Worm (Caenorhabditis elegans): ENCODE measurements around the gene dpy-6.

The dpy-6 gene

ce11 chrX:8481716-8482115, 26.3 kb upstream of the dpy-6 start:
- no peak for TF ChIP-seq ztf-23 (GFP tag; IDR thresholded peaks at IDR 0.05)
- no peak for TF ChIP-seq ref-1 (GFP tag; conservative IDR thresholded peaks at IDR 0.05)
- no peak for TF ChIP-seq med-1 (GFP tag; optimal IDR thresholded peaks at IDR 0.05; ENCODE audit: insufficient read depth)
- TF ChIP-seq T22C8.4 (GFP tag; IDR thresholded peaks at IDR 0.05), result no peak
- no peak for TF ChIP-seq cog-1 (tag; optimal IDR thresholded peaks at IDR 0.05)
- TF ChIP-seq klf-2 (GFP tag; conservative IDR thresholded peaks at IDR 0.05), result no peak

DNA sequence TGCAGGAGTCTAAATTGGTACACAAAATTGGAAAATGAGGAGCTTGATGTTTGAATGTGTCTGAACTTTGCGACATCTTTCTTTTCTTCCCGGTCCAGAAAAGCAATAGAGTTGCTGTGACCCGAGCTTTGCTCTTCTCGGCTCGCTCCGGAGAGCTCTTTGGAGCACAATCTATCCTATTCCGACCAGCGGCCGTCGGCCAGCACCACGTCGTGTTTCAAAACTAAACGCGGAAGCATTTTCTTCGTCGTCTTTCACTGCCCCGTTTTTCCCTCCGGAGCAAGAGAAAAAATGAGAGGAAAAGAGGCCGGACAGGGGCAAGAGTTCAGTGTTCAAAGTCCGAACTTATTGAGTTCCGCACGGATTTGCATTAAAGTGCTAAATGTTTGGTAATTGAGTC, 23.6 kb upstream of the dpy-6 start:
- TF ChIP-seq tab-1 (GFP tag; IDR thresholded peaks at IDR 0.05), result no peak
- TF ChIP-seq ztf-29 (GFP tag; IDR thresholded peaks at IDR 0.05), result no peak
- no peak for TF ChIP-seq flt-1 (GFP tag; IDR thresholded peaks at IDR 0.05)
- TF ChIP-seq T22C8.4 (GFP tag; IDR thresholded peaks at IDR 0.05), result no peak
- no peak for TF ChIP-seq ref-1 (GFP tag; conservative IDR thresholded peaks at IDR 0.05)
- no peak for TF ChIP-seq ztf-23 (GFP tag; IDR thresholded peaks at IDR 0.05)

DNA sequence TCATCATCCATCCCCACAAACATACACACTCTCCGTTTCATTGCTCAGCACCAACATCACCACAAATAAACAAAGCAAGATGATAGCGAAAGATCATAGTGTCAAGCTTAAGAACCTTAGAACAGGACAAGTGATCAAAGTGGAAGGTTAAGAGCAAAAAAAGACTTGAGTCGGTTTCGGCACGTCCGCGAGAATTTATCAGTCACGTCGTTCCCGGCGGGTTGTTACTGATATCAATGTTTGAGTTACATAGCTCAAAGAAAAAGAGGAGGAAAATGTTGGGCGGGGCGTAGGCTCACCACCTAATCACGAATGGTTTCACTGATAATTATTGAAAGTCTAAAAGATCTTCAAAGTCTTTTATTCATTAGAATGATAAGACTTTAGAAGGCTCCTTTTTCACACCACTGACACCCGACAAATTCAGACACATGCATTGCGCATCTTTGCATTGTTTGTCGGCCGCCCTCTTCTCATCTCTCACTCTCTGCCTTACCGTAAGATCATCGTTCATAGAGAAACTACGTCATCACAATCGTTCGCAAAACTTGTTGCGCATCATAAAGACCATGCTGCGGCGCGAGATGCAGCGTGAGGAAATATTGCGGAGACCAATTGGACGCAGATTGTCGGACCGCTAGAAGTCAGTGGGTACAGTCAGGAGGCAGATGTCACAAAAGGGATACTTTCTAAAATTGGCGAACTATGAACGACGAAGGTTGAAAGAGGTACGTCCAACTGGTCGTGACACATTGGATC, 21.8 kb upstream of the dpy-6 start:
- TF ChIP-seq ztf-23 (GFP tag; IDR thresholded peaks at IDR 0.05) (no peak), ztf-29 (GFP tag; IDR thresholded peaks at IDR 0.05) (no peak), tab-1 (GFP tag; IDR thresholded peaks at IDR 0.05) (no peak), klf-2 (GFP tag; conservative IDR thresholded peaks at IDR 0.05) (no peak), med-1 (GFP tag; optimal IDR thresholded peaks at IDR 0.05; ENCODE audit: insufficient read depth) (no peak), T22C8.4 (GFP tag; IDR thresholded peaks at IDR 0.05) (no peak)

DNA sequence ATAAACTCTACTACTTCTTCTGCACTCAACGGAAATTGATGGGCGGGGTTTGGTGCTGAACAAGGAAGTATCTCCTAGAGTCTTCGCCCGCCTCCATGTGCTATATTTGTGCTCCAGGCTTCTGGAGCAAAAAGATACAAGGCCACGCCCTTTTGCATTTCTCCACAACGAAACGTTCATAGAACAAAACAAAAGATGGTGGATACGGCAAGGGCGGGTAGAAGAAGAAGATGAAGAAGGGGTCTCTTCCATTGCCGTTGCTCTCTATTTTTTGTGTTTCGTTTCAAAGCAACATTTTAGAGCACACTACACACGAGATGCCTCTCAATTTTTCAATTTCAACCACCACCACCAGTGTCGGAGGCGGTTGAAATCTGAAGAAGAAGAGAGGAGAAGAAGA, 20.9 kb upstream of the dpy-6 start:
- TF ChIP-seq ztf-23 (GFP tag; IDR thresholded peaks at IDR 0.05) (no peak), T22C8.4 (GFP tag; IDR thresholded peaks at IDR 0.05) (no peak), klf-2 (GFP tag; conservative IDR thresholded peaks at IDR 0.05) (no peak), med-1 (GFP tag; optimal IDR thresholded peaks at IDR 0.05; ENCODE audit: insufficient read depth) (no peak), tab-1 (GFP tag; IDR thresholded peaks at IDR 0.05) (no peak), cog-1 (tag; optimal IDR thresholded peaks at IDR 0.05) (no peak), flt-1 (GFP tag; IDR thresholded peaks at IDR 0.05) (no peak), ztf-29 (GFP tag; IDR thresholded peaks at IDR 0.05) (no peak), ref-1 (GFP tag; conservative IDR thresholded peaks at IDR 0.05) (no peak)

ce11 chrX:8475759-8476228, 20.4 kb upstream of the dpy-6 start, which contains the start of gene nhr-14:
TSS of gene nhr-14 (minus strand) at chrX:8476178.
- no peak for TF ChIP-seq ztf-23 (GFP tag; IDR thresholded peaks at IDR 0.05)
- no peak for TF ChIP-seq ztf-29 (GFP tag; IDR thresholded peaks at IDR 0.05)
- no peak for TF ChIP-seq ref-1 (GFP tag; conservative IDR thresholded peaks at IDR 0.05)
- no peak for TF ChIP-seq T22C8.4 (GFP tag; IDR thresholded peaks at IDR 0.05)
- no peak for TF ChIP-seq flt-1 (GFP tag; IDR thresholded peaks at IDR 0.05)
- TF ChIP-seq cog-1 (tag; optimal IDR thresholded peaks at IDR 0.05), result no peak
- TF ChIP-seq klf-2 (GFP tag; conservative IDR thresholded peaks at IDR 0.05), result no peak
- TF ChIP-seq tab-1 (GFP tag; IDR thresholded peaks at IDR 0.05), result no peak
- no peak for TF ChIP-seq med-1 (GFP tag; optimal IDR thresholded peaks at IDR 0.05; ENCODE audit: insufficient read depth)

ce11 chrX:8475142-8475541, 19.7 kb upstream of the dpy-6 start:
- no peak for TF ChIP-seq T22C8.4 (GFP tag; IDR thresholded peaks at IDR 0.05)
- TF ChIP-seq ztf-29 (GFP tag; IDR thresholded peaks at IDR 0.05), result no peak
- no peak for TF ChIP-seq cog-1 (tag; optimal IDR thresholded peaks at IDR 0.05)

ce11 chrX:8473468-8473867, 18.0 kb upstream of the dpy-6 start:
- TF ChIP-seq tab-1 (GFP tag; IDR thresholded peaks at IDR 0.05), result no peak
- TF ChIP-seq klf-2 (GFP tag; conservative IDR thresholded peaks at IDR 0.05), result no peak
- TF ChIP-seq flt-1 (GFP tag; IDR thresholded peaks at IDR 0.05), result no peak
- no peak for TF ChIP-seq cog-1 (tag; optimal IDR thresholded peaks at IDR 0.05)
- no peak for TF ChIP-seq ztf-29 (GFP tag; IDR thresholded peaks at IDR 0.05)

- no peak for TF ChIP-seq T22C8.4 (GFP tag; IDR thresholded peaks at IDR 0.05)
- no peak for TF ChIP-seq ztf-29 (GFP tag; IDR thresholded peaks at IDR 0.05)
- no peak for TF ChIP-seq med-1 (GFP tag; optimal IDR thresholded peaks at IDR 0.05; ENCODE audit: insufficient read depth)
- TF ChIP-seq tab-1 (GFP tag; IDR thresholded peaks at IDR 0.05), result no peak
- no peak for TF ChIP-seq ref-1 (GFP tag; conservative IDR thresholded peaks at IDR 0.05)
- no peak for TF ChIP-seq cog-1 (tag; optimal IDR thresholded peaks at IDR 0.05)
- TF ChIP-seq klf-2 (GFP tag; conservative IDR thresholded peaks at IDR 0.05), result no peak
- TF ChIP-seq flt-1 (GFP tag; IDR thresholded peaks at IDR 0.05), result no peak
- no peak for TF ChIP-seq ztf-23 (GFP tag; IDR thresholded peaks at IDR 0.05)
Measured at ce11 chrX:8470126-8470772, 14.8 kb upstream of the dpy-6 start, which contains the start of gene mec-10. TSS of gene mec-10 (minus strand) at chrX:8470314.

ce11 chrX:8463889-8464444, 8.5 kb upstream of the dpy-6 start:
- no peak for TF ChIP-seq cog-1 (tag; optimal IDR thresholded peaks at IDR 0.05)

DNA sequence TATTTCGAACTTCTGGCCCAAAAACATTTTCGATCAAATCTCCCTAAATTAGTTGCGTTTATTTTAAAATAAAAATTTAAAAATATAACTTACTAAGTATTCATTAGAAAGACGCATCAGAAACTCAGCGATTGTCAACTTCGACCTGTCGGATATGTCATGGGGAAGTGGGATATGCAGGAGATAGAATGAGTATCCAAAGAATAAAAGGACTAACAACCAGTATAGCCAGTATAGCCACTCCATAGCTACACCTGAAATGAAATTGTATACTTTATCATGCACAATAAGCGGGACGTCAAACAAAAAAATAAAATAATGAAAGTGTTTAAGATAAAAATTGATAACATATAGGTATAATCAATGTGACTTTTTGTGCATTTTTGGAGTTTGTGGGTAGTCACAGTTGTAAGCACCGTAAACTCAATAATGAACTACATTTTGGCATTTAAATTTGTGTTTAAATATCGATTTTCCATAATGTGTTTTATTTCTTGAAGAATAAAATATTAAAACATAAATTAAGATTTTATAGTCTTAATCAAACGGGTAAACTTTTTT, 7.7 kb upstream of the dpy-6 start, which contains the start of gene F16F9.4:
F16F9.4 (minus strand) TSS at position 276 of the 561 bp plus-strand sequence.
- TF ChIP-seq flt-1 (GFP tag; IDR thresholded peaks at IDR 0.05) (no peak), ztf-23 (GFP tag; IDR thresholded peaks at IDR 0.05) (no peak), ztf-29 (GFP tag; IDR thresholded peaks at IDR 0.05) (no peak), cog-1 (tag; optimal IDR thresholded peaks at IDR 0.05) (no peak), ref-1 (GFP tag; conservative IDR thresholded peaks at IDR 0.05) (no peak), med-1 (GFP tag; optimal IDR thresholded peaks at IDR 0.05; ENCODE audit: insufficient read depth) (no peak), klf-2 (GFP tag; conservative IDR thresholded peaks at IDR 0.05) (no peak), T22C8.4 (GFP tag; IDR thresholded peaks at IDR 0.05) (no peak), tab-1 (GFP tag; IDR thresholded peaks at IDR 0.05) (no peak)
